Fruit fly (Drosophila melanogaster) whole organism, embryonic: ENCODE data around the gene CG9114.

Source experiments
- Asciz ChIP-seq: fragments of 200-800 bp; sonication (Bioruptor generic); optimal IDR thresholded peaks from 2 replicates; lab custom pipeline; 2017; ENCODE audit warnings: missing biosample characterization, mild to moderate bottlenecking, missing genetic modification characterization, missing genetic modification reagents
- C15 ChIP-seq: fragments of 200-800 bp; sonication (Bioruptor generic); IDR thresholded peaks from 3 replicates; pipeline ENCODE4 v1.3.6; 2022; ENCODE audit warnings: missing biosample characterization, missing genetic modification characterization
- CG10209 ChIP-seq: fragments of 200-800 bp; sonication (Bioruptor generic); optimal IDR thresholded peaks from 3 replicates; lab custom pipeline; 2017; ENCODE audit warnings: missing biosample characterization, mild to moderate bottlenecking, missing genetic modification characterization, missing genetic modification reagents
- CG10366 ChIP-seq: fragments of 200-800 bp; sonication (Bioruptor generic); IDR thresholded peaks from 2 replicates; pipeline ENCODE4 v1.3.6; 2022; ENCODE audit warnings: missing biosample characterization, missing genetic modification characterization
- CG10462 ChIP-seq: fragments of 200-800 bp; sonication (Bioruptor generic); optimal IDR thresholded peaks from 2 replicates; lab custom pipeline; 2016; ENCODE audit warnings: missing biosample characterization, missing genetic modification characterization
- CG11560 ChIP-seq: fragments of 200-800 bp; sonication (Bioruptor generic); IDR thresholded peaks from 3 replicates; pipeline ENCODE4 v1.3.6; 2022; ENCODE audit warnings: missing biosample characterization, missing genetic modification characterization
- CG14710 ChIP-seq: fragments of 200-800 bp; sonication (Bioruptor generic); optimal IDR thresholded peaks from 3 replicates; lab custom pipeline; 2019; ENCODE audit warnings: missing biosample characterization, mild to moderate bottlenecking, missing genetic modification characterization, moderate library complexity
- CG1603 ChIP-seq: fragments of 200-800 bp; sonication (Bioruptor generic); optimal IDR thresholded peaks from 2 replicates; lab custom pipeline; 2019; ENCODE audit warnings: missing biosample characterization, mild to moderate bottlenecking, missing genetic modification characterization, moderate library complexity
- CG17912 ChIP-seq: fragments of 200-800 bp; sonication (Bioruptor generic); optimal IDR thresholded peaks from 2 replicates; lab custom pipeline; 2018; ENCODE audit warnings: missing biosample characterization, mild to moderate bottlenecking, missing genetic modification characterization
- CG2889 ChIP-seq: fragments of 200-800 bp; sonication (Bioruptor generic); IDR thresholded peaks from 3 replicates; pipeline ENCODE4 v1.3.6; 2022; ENCODE audit warnings: missing biosample characterization, missing genetic modification characterization
- CG30403 ChIP-seq: fragments of 200-800 bp; sonication (Bioruptor generic); optimal IDR thresholded peaks from 3 replicates; lab custom pipeline; 2016; ENCODE audit warnings: missing biosample characterization, missing genetic modification characterization
- CG3163 ChIP-seq: fragments of 200-800 bp; sonication (Bioruptor generic); optimal IDR thresholded peaks from 3 replicates; lab custom pipeline; 2016; ENCODE audit warnings: missing biosample characterization, missing genetic modification characterization
- CG33557 ChIP-seq: fragments of 200-800 bp; sonication (Bioruptor generic); optimal IDR thresholded peaks from 2 replicates; lab custom pipeline; 2019; ENCODE audit warnings: missing biosample characterization, mild to moderate bottlenecking, missing genetic modification characterization, moderate library complexity
- CG34224 ChIP-seq: fragments of 200-800 bp; sonication (Bioruptor generic); IDR thresholded peaks from 3 replicates; pipeline ENCODE4 v1.3.6; 2022; ENCODE audit warnings: missing biosample characterization, missing genetic modification characterization; ENCODE audit not compliant: partially characterized antibody
- CG8765 ChIP-seq: fragments of 200-800 bp; sonication (Bioruptor generic); IDR thresholded peaks from 2 replicates; pipeline ENCODE4 v1.3.6; 2022; ENCODE audit warnings: missing biosample characterization, missing genetic modification characterization
- CG9609 ChIP-seq: fragments of 200-800 bp; sonication (Bioruptor generic); optimal IDR thresholded peaks from 3 replicates; lab custom pipeline; 2016; ENCODE audit warnings: missing biosample characterization, missing genetic modification characterization
- CHES-1-like ChIP-seq: fragments of 200-800 bp; sonication (Bioruptor generic); optimal IDR thresholded peaks from 2 replicates; lab custom pipeline; 2016; ENCODE audit warnings: missing biosample characterization, missing genetic modification characterization
- Camta ChIP-seq: fragments of 200-800 bp; sonication (Bioruptor generic); optimal IDR thresholded peaks from 2 replicates; lab custom pipeline; 2016; ENCODE audit warnings: missing biosample characterization, missing genetic modification characterization
- Chrac-16 ChIP-seq: fragments of 200-800 bp; sonication (Bioruptor generic); optimal IDR thresholded peaks from 3 replicates; lab custom pipeline; 2016; ENCODE audit warnings: missing biosample characterization, missing genetic modification characterization
- CoRest ChIP-seq: fragments of 200-800 bp; sonication (Bioruptor generic); optimal IDR thresholded peaks from 3 replicates; lab custom pipeline; 2018; ENCODE audit warnings: missing biosample characterization, mild to moderate bottlenecking, missing genetic modification characterization, moderate library complexity
- D19A ChIP-seq: fragments of 200-800 bp; optimal IDR thresholded peaks from 3 replicates; lab custom pipeline; 2019; ENCODE audit warnings: missing biosample characterization, mild to moderate bottlenecking, missing genetic modification characterization, moderate library complexity
- Dek ChIP-seq: fragments of 200-800 bp; sonication (Bioruptor generic); optimal IDR thresholded peaks from 3 replicates; lab custom pipeline; 2019; ENCODE audit warnings: missing biosample characterization, mild to moderate bottlenecking, missing genetic modification characterization, moderate library complexity
- Dll ChIP-seq: fragments of 200-800 bp; sonication (Bioruptor generic); IDR thresholded peaks from 4 replicates; pipeline ENCODE4 v1.3.6; 2022; ENCODE audit warnings: missing biosample characterization, missing genetic modification characterization; ENCODE audit not compliant: partially characterized antibody
- Doc3 ChIP-seq: fragments of 200-800 bp; sonication (Bioruptor generic); IDR thresholded peaks from 3 replicates; pipeline ENCODE4 v1.3.6; 2022; ENCODE audit warnings: missing biosample characterization, missing genetic modification characterization; ENCODE audit not compliant: partially characterized antibody
- Dp ChIP-seq: fragments of 200-800 bp; sonication (Bioruptor generic); optimal IDR thresholded peaks from 2 replicates; lab custom pipeline; 2018; ENCODE audit warnings: missing biosample characterization, mild to moderate bottlenecking, missing genetic modification characterization, moderate library complexity
- Dref ChIP-seq: fragments of 200-800 bp; sonication (Bioruptor generic); IDR thresholded peaks from 2 replicates; pipeline ENCODE4 v1.3.6; 2022; ENCODE audit warnings: missing biosample characterization, missing genetic modification characterization
- Ets65A ChIP-seq: fragments of 200-800 bp; sonication (Bioruptor generic); peaks from one replicate; lab custom pipeline; 2016; ENCODE audit warnings: missing biosample characterization, missing genetic modification characterization
- HmgD ChIP-seq: fragments of 200-800 bp; sonication (Bioruptor generic); optimal IDR thresholded peaks from 3 replicates; lab custom pipeline; 2016; ENCODE audit warnings: missing biosample characterization, missing genetic modification characterization
- Lim3 ChIP-seq: fragments of 200-800 bp; sonication (Bioruptor generic); IDR thresholded peaks from 2 replicates; pipeline ENCODE4 v1.3.6; 2022; ENCODE audit warnings: missing biosample characterization, missing genetic modification characterization
- Scr ChIP-seq: fragments of 200-800 bp; sonication (Bioruptor generic); IDR thresholded peaks from 2 replicates; pipeline ENCODE4 v1.3.6; 2022; ENCODE audit warnings: missing biosample characterization, missing genetic modification characterization; ENCODE audit not compliant: partially characterized antibody
- Sin3A ChIP-seq: fragments of >200 bp; optimal IDR thresholded peaks from 2 replicates; lab custom pipeline; 2018
- Tbp ChIP-seq: fragments of >200 bp; optimal IDR thresholded peaks from 2 replicates; lab custom pipeline; 2018; ENCODE audit warnings: missing biosample characterization, missing genetic modification characterization
- Vsx1 ChIP-seq: fragments of 200-800 bp; sonication (Bioruptor generic); optimal IDR thresholded peaks from 2 replicates; lab custom pipeline; 2017; ENCODE audit warnings: missing biosample characterization, mild to moderate bottlenecking, missing genetic modification characterization, missing genetic modification reagents
- al ChIP-seq: fragments of 200-800 bp; sonication (Bioruptor generic); IDR thresholded peaks from 2 replicates; pipeline ENCODE4 v1.3.6; 2022; ENCODE audit warnings: missing biosample characterization, missing genetic modification characterization
- az2 ChIP-seq: fragments of 200-800 bp; sonication (Bioruptor generic); optimal IDR thresholded peaks from 3 replicates; lab custom pipeline; 2016; ENCODE audit warnings: missing biosample characterization, missing genetic modification characterization
- bbx ChIP-seq: fragments of 200-800 bp; sonication (Bioruptor generic); IDR thresholded peaks from 2 replicates; pipeline ENCODE4 v1.3.6; 2022; ENCODE audit warnings: missing biosample characterization, missing genetic modification characterization; ENCODE audit not compliant: partially characterized antibody
- btn ChIP-seq: fragments of 200-800 bp; sonication (Bioruptor generic); optimal IDR thresholded peaks from 2 replicates; lab custom pipeline; 2016; ENCODE audit warnings: missing biosample characterization, missing genetic modification characterization
- disco-r ChIP-seq: fragments of 200-800 bp; sonication (Bioruptor generic); optimal IDR thresholded peaks from 2 replicates; lab custom pipeline; 2016; ENCODE audit warnings: missing biosample characterization, missing genetic modification characterization
- esg ChIP-seq: fragments of 200-800 bp; sonication (Bioruptor generic); conservative IDR thresholded peaks from 2 replicates; pipeline ENCODE4 v1.3.6; 2022; ENCODE audit warnings: missing biosample characterization, missing genetic modification characterization
- eyg ChIP-seq: fragments of 200-800 bp; sonication (Bioruptor generic); optimal IDR thresholded peaks from 3 replicates; lab custom pipeline; 2016; ENCODE audit warnings: missing biosample characterization, missing genetic modification characterization
- grau ChIP-seq: fragments of 200-800 bp; optimal IDR thresholded peaks from 3 replicates; lab custom pipeline; 2019; ENCODE audit warnings: missing biosample characterization, mild to moderate bottlenecking, missing genetic modification characterization, moderate library complexity
- gt ChIP-seq: fragments of 200-800 bp; sonication (Bioruptor generic); IDR thresholded peaks from 2 replicates; pipeline ENCODE4 v1.3.6; 2022; ENCODE audit warnings: missing biosample characterization, missing genetic modification characterization
- hth ChIP-seq: fragments of >200 bp; optimal IDR thresholded peaks from 2 replicates; lab custom pipeline; 2017; ENCODE audit warnings: inconsistent platforms
- jumu ChIP-seq: fragments of 200-800 bp; sonication (Bioruptor generic); optimal IDR thresholded peaks from 3 replicates; lab custom pipeline; 2016; ENCODE audit warnings: missing biosample characterization, missing genetic modification characterization
- mirr ChIP-seq: fragments of 200-800 bp; sonication (Bioruptor generic); optimal IDR thresholded peaks from 3 replicates; lab custom pipeline; 2018; ENCODE audit warnings: missing biosample characterization, mild to moderate bottlenecking, missing genetic modification characterization
- nmo ChIP-seq: fragments of 200-800 bp; sonication (Bioruptor generic); optimal IDR thresholded peaks from 2 replicates; lab custom pipeline; 2018; ENCODE audit warnings: missing biosample characterization, mild to moderate bottlenecking, missing genetic modification characterization, moderate library complexity
- run ChIP-seq: fragments of 200-800 bp; sonication (Bioruptor generic); optimal IDR thresholded peaks from 3 replicates; lab custom pipeline; 2018; ENCODE audit warnings: missing biosample characterization, mild to moderate bottlenecking, missing genetic modification characterization
- tgo ChIP-seq: fragments of 200-800 bp; sonication (Bioruptor generic); IDR thresholded peaks from 3 replicates; pipeline ENCODE4 v1.3.6; 2022; ENCODE audit warnings: missing biosample characterization, missing genetic modification characterization
- ttk ChIP-seq: fragments of 200-800 bp; sonication (Bioruptor generic); IDR thresholded peaks from 2 replicates; pipeline ENCODE4 v2.1.2; 2022; ENCODE audit warnings: missing biosample characterization, missing genetic modification characterization
- usp ChIP-seq: fragments of >200 bp; optimal IDR thresholded peaks from 2 replicates; lab custom pipeline; 2017; ENCODE audit warnings: missing biosample characterization, missing genetic modification characterization
- zen ChIP-seq: fragments of 200-800 bp; sonication (Bioruptor generic); optimal IDR thresholded peaks from 3 replicates; lab custom pipeline; 2018; ENCODE audit warnings: missing biosample characterization, mild to moderate bottlenecking, missing genetic modification characterization, moderate library complexity

CG9114 gene

DNA sequence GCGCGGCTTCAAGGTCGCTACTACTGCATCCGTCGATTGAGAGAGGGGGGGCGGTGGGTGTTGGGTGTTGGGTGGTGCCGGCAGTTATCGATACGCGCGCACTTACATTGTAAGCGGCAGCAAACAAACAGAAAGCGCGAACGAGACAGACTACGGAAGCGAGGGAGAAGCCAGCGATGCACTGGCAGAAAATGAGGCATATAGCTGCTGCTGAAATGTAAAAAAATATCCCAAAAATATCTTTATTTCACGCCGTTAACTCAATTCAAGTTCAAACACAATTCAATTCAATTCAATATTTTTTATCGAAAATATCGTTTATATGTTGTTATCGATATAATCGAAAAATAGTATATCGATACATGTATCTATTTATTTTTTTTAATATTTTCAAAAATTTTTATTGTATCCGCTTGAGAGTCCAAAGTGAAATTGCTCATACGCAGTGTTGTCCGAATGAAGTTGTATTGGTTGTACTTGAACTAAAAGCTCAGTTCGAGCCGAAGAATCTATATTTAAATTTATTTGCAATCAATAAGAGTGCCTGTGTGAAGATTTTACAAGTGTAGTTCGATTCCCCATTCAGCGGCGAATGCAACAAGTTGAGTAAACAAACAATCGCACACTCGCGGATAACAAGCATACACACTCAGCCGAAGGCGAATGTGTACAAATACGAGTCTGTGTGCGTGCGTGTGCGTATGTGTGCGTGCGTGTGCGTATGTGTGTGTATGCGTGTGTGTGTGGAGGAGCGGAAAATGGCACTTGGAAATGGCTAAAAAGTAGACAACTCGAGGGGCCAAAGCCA, 20.7 kb downstream of the CG9114 start (continued):
- TF ChIP-seq CG10209 (GFP tag; lab: Kevin White, UChicago) (peak; percentile 12), jumu (GFP tag; lab: Kevin White, UChicago) (no peak), az2 (peak; percentile 12), Ets65A (GFP tag; lab: Kevin White, UChicago) (peak; percentile 52), HmgD (GFP tag; lab: Kevin White, UChicago) (no peak), Chrac-16 (GFP tag; lab: Kevin White, UChicago) (no peak), CG2889 (GFP tag; lab: Robert Waterston, UW) (no peak), CG3163 (GFP tag; lab: Kevin White, UChicago) (no peak), Scr (GFP tag; lab: Robert Waterston, UW) (no peak), CG9609 (GFP tag; lab: Kevin White, UChicago) (no peak), Tbp (GFP tag; lab: Kevin White, UChicago) (no peak), mirr (no peak), Dref (GFP tag; lab: Robert Waterston, UW) (no peak), Lim3 (no peak), CG1603 (tag; lab: Kevin White, UChicago) (no peak), Asciz (GFP tag; lab: Kevin White, UChicago) (peak; percentile 44), Vsx1 (no peak), CHES-1-like (no peak), Sin3A (lab: Kevin White, UChicago) (no peak), hth (no peak), Dp (GFP tag; lab: Kevin White, UChicago) (no peak), disco-r (GFP tag; lab: Kevin White, UChicago) (no peak), bbx (GFP tag; lab: Robert Waterston, UW) (no peak), ttk (GFP tag; lab: Robert Waterston, UW) (peak; percentile 40; the same call in 1 of the 2 replicates), eyg (no peak), al (GFP tag; lab: Robert Waterston, UW) (no peak), Dll (GFP tag; lab: Robert Waterston, UW) (no peak), esg (GFP tag; lab: Robert Waterston, UW) (peak; percentile 42), CG11560 (tag; lab: Robert Waterston, UW) (no peak), tgo (GFP tag; lab: Robert Waterston, UW) (peak; percentile 41; the same call in 1 of the 3 replicates), CG30403 (GFP tag; lab: Kevin White, UChicago) (peak; percentile 54), CG10462 (no peak), zen (no peak), btn (no peak), CG17912 (GFP tag; lab: Kevin White, UChicago) (no peak), Doc3 (no peak), Dek (no peak), CG14710 (no peak), D19A (tag; lab: Kevin White, UChicago) (peak; percentile 13), gt (GFP tag; lab: Robert Waterston, UW) (no peak), CG34224 (GFP tag; lab: Robert Waterston, UW) (no peak), Camta (GFP tag; lab: Kevin White, UChicago) (no peak), C15 (GFP tag; lab: Robert Waterston, UW) (no peak), CG10366 (GFP tag; lab: Robert Waterston, UW) (peak; percentile 14; the same call in 1 of the 2 replicates), CoRest (peak; percentile 54), usp (no peak), nmo (GFP tag; lab: Kevin White, UChicago) (peak; percentile 42), CG33557 (no peak), grau (tag; lab: Kevin White, UChicago) (peak; percentile 37), run (no peak), CG8765 (GFP tag; lab: Robert Waterston, UW) (no peak)
